Worm (Caenorhabditis elegans) whole organism, late embryonic: ENCODE data around the gene K02D10.4.

Experiments used
- C08G9.2 ChIP-seq: sonication (generic microtip); optimal IDR thresholded peaks from 2 replicates; lab custom pipeline; 2016; ENCODE audit warnings: mild to moderate bottlenecking, missing genetic modification characterization, moderate library complexity, missing compliant biosample characterization
- C38D4.7 ChIP-seq: fragments of 200-800 bp; sonication (Bioruptor generic); optimal IDR thresholded peaks from 2 replicates; lab custom pipeline; 2018; ENCODE audit warnings: mild to moderate bottlenecking, missing genetic modification characterization, moderate library complexity, missing compliant biosample characterization
- F13H6.1 ChIP-seq: sonication (generic microtip); optimal IDR thresholded peaks from 2 replicates; lab custom pipeline; 2016; ENCODE audit warnings: missing genetic modification characterization, missing compliant biosample characterization
- K09A11.1 ChIP-seq: sonication (generic microtip); optimal IDR thresholded peaks from 2 replicates; lab custom pipeline; 2017; ENCODE audit warnings: antibody characterized with exemption, mild to moderate bottlenecking, missing genetic modification characterization, missing compliant biosample characterization; ENCODE audit not compliant: insufficient read depth
- Y22D7AL.16 ChIP-seq: sonication (generic microtip); optimal IDR thresholded peaks from 2 replicates; lab custom pipeline; 2016; ENCODE audit warnings: missing genetic modification characterization, missing compliant biosample characterization
- ceh-18 ChIP-seq: sonication (generic microtip); optimal IDR thresholded peaks from 2 replicates; lab custom pipeline; 2016; ENCODE audit warnings: missing genetic modification characterization, missing compliant biosample characterization
- ceh-19 ChIP-seq: fragments of 200-800 bp; sonication (Bioruptor generic); optimal IDR thresholded peaks from 2 replicates; lab custom pipeline; 2018; ENCODE audit warnings: mild to moderate bottlenecking, missing genetic modification characterization, missing compliant biosample characterization
- ceh-24 ChIP-seq: sonication (generic microtip); optimal IDR thresholded peaks from 2 replicates; lab custom pipeline; 2016; ENCODE audit warnings: mild to moderate bottlenecking, missing genetic modification characterization, missing compliant biosample characterization
- ceh-31 ChIP-seq: sonication (generic microtip); optimal IDR thresholded peaks from 2 replicates; lab custom pipeline; 2016; ENCODE audit warnings: missing genetic modification characterization, missing compliant biosample characterization
- ceh-34 ChIP-seq: sonication (generic microtip); optimal IDR thresholded peaks from 2 replicates; lab custom pipeline; 2016; ENCODE audit warnings: mild to moderate bottlenecking, missing genetic modification characterization, missing compliant biosample characterization
- ceh-45 ChIP-seq: fragments of 200-800 bp; sonication (Bioruptor generic); IDR thresholded peaks from 2 replicates; pipeline ENCODE4 v1.3.6; 2022; ENCODE audit warnings: missing genetic modification reagents, missing genetic modification characterization, missing compliant biosample characterization
- ceh-9 ChIP-seq: sonication (generic microtip); optimal IDR thresholded peaks from 2 replicates; lab custom pipeline; 2016; ENCODE audit warnings: mild to moderate bottlenecking, missing genetic modification characterization, inconsistent platforms, missing compliant biosample characterization
- dmd-4 ChIP-seq: sonication (generic microtip); optimal IDR thresholded peaks from 2 replicates; lab custom pipeline; 2016; ENCODE audit warnings: borderline replicate concordance, missing genetic modification characterization, missing compliant biosample characterization
- dve-1 ChIP-seq: sonication (generic microtip); optimal IDR thresholded peaks from 2 replicates; lab custom pipeline; 2017; ENCODE audit warnings: antibody characterized with exemption, mild to moderate bottlenecking, missing genetic modification characterization, missing compliant biosample characterization
- elt-2 ChIP-seq: sonication (generic microtip); optimal IDR thresholded peaks from 2 replicates; lab custom pipeline; 2016; ENCODE audit warnings: missing genetic modification reagents, missing genetic modification characterization, missing compliant biosample characterization
- elt-4 ChIP-seq: sonication (generic microtip); optimal IDR thresholded peaks from 2 replicates; lab custom pipeline; 2016; ENCODE audit warnings: missing genetic modification characterization, missing compliant biosample characterization
- ets-4 ChIP-seq: sonication (generic microtip); optimal IDR thresholded peaks from 2 replicates; lab custom pipeline; 2016; ENCODE audit warnings: missing genetic modification characterization, missing compliant biosample characterization
- fax-1 ChIP-seq: sonication (generic microtip); optimal IDR thresholded peaks from 2 replicates; lab custom pipeline; 2016; ENCODE audit warnings: missing genotype, missing genetic modification characterization, missing compliant biosample characterization
- fkh-10 ChIP-seq: fragments of 150-350 bp; optimal IDR thresholded peaks from 2 replicates; lab custom pipeline; 2014; ENCODE audit warnings: missing biosample characterization, missing genetic modification reagents, missing genetic modification characterization
- fkh-6 ChIP-seq: sonication (generic microtip); optimal IDR thresholded peaks from 2 replicates; lab custom pipeline; 2016; ENCODE audit warnings: missing genetic modification characterization, missing compliant biosample characterization
- gmeb-2 ChIP-seq: sonication (generic microtip); optimal IDR thresholded peaks from 2 replicates; lab custom pipeline; 2016; ENCODE audit warnings: missing genetic modification characterization, inconsistent platforms, missing compliant biosample characterization
- hlh-13 ChIP-seq: fragments of 200-800 bp; sonication (Bioruptor generic); optimal IDR thresholded peaks from 2 replicates; lab custom pipeline; 2018; ENCODE audit warnings: mild to moderate bottlenecking, missing genetic modification characterization, missing compliant biosample characterization
- hlh-15 ChIP-seq: sonication (generic microtip); optimal IDR thresholded peaks from 2 replicates; lab custom pipeline; 2016; ENCODE audit warnings: missing genetic modification characterization, missing compliant biosample characterization
- hlh-30 ChIP-seq: sonication (generic microtip); optimal IDR thresholded peaks from 2 replicates; lab custom pipeline; 2017; ENCODE audit warnings: antibody characterized with exemption, missing genetic modification characterization, missing compliant biosample characterization; ENCODE audit not compliant: insufficient read depth
- hlh-8 ChIP-seq: sonication (generic microtip); optimal IDR thresholded peaks from 2 replicates; lab custom pipeline; 2016; ENCODE audit warnings: missing genotype, missing genetic modification characterization, missing compliant biosample characterization
- lim-6 ChIP-seq: sonication (generic microtip); optimal IDR thresholded peaks from 2 replicates; lab custom pipeline; 2016; ENCODE audit warnings: missing genetic modification characterization, missing compliant biosample characterization
- mec-3 ChIP-seq: sonication (generic microtip); optimal IDR thresholded peaks from 2 replicates; lab custom pipeline; 2016; ENCODE audit warnings: borderline replicate concordance, missing genetic modification characterization, missing compliant biosample characterization
- nfya-1 ChIP-seq: sonication (generic microtip); optimal IDR thresholded peaks from 2 replicates; lab custom pipeline; 2017; ENCODE audit warnings: missing genetic modification characterization, mild to moderate bottlenecking, missing compliant biosample characterization, antibody characterized with exemption, moderate library complexity
- nhr-11 ChIP-seq: fragments of 150-350 bp; optimal IDR thresholded peaks from 2 replicates; lab custom pipeline; 2014; ENCODE audit warnings: missing biosample characterization, missing genetic modification characterization
- nhr-232 ChIP-seq: sonication (generic microtip); optimal IDR thresholded peaks from 2 replicates; lab custom pipeline; 2016; ENCODE audit warnings: missing genetic modification characterization, missing compliant biosample characterization
- pag-3 ChIP-seq: sonication (generic microtip); optimal IDR thresholded peaks from 2 replicates; lab custom pipeline; 2016; ENCODE audit warnings: missing compliant biosample characterization, missing genetic modification characterization, borderline replicate concordance
- pat-9 ChIP-seq: fragments of 200-800 bp; sonication (Bioruptor generic); optimal IDR thresholded peaks from 2 replicates; lab custom pipeline; 2018; ENCODE audit warnings: mild to moderate bottlenecking, missing genetic modification characterization, moderate library complexity, missing compliant biosample characterization
- pax-1 ChIP-seq: fragments of 150-350 bp; optimal IDR thresholded peaks from 2 replicates; lab custom pipeline; 2014; ENCODE audit warnings: missing biosample characterization, missing genetic modification characterization
- pha-2 ChIP-seq: sonication (generic microtip); optimal IDR thresholded peaks from 2 replicates; lab custom pipeline; 2017; ENCODE audit warnings: mild to moderate bottlenecking, missing genetic modification characterization, missing compliant biosample characterization
- pha-4 ChIP-seq: fragments of 150-350 bp; optimal IDR thresholded peaks from 2 replicates; lab custom pipeline; 2018; ENCODE audit warnings: missing biosample characterization, missing genetic modification reagents, missing genetic modification characterization
- pqm-1 ChIP-seq: sonication (generic microtip); optimal IDR thresholded peaks from 2 replicates; lab custom pipeline; 2016; ENCODE audit warnings: missing genetic modification characterization, missing compliant biosample characterization
- sox-2 ChIP-seq: fragments of 200-800 bp; sonication (Bioruptor generic); IDR thresholded peaks from 2 replicates; pipeline ENCODE4 v1.3.6; 2022; ENCODE audit warnings: missing genetic modification reagents, missing genetic modification characterization, missing compliant biosample characterization
- sox-4 ChIP-seq: sonication (generic microtip); optimal IDR thresholded peaks from 2 replicates; lab custom pipeline; 2017; ENCODE audit warnings: mild to moderate bottlenecking, missing genetic modification characterization, inconsistent platforms, missing compliant biosample characterization
- tbx-2 ChIP-seq: sonication (generic microtip); optimal IDR thresholded peaks from 2 replicates; lab custom pipeline; 2016; ENCODE audit warnings: missing genetic modification characterization, missing compliant biosample characterization
- tbx-7 ChIP-seq: sonication (generic microtip); optimal IDR thresholded peaks from 2 replicates; lab custom pipeline; 2016; ENCODE audit warnings: missing genotype, missing genetic modification characterization, missing compliant biosample characterization
- unc-42 ChIP-seq: sonication (generic microtip); optimal IDR thresholded peaks from 2 replicates; lab custom pipeline; 2016; ENCODE audit warnings: missing genotype, missing genetic modification characterization, missing compliant biosample characterization
- unc-55 ChIP-seq: sonication (generic microtip); optimal IDR thresholded peaks from 2 replicates; lab custom pipeline; 2017; ENCODE audit warnings: missing biosample characterization, missing genetic modification reagents, missing genetic modification characterization
- ztf-16 ChIP-seq: sonication (generic microtip); optimal IDR thresholded peaks from 2 replicates; lab custom pipeline; 2017; ENCODE audit warnings: missing genetic modification characterization, missing compliant biosample characterization

Gene K02D10.4

ce11 chrIII:8799964-8800795, 20.4 kb upstream of the K02D10.4 start, which contains the start of gene F54F2.6 (continued):
- TF ChIP-seq fkh-10 (GFP tag; lab: Kevin White, UChicago) (no peak), pag-3 (no peak), nfya-1 (peak; percentile 96), pax-1 (tag; lab: Kevin White, UChicago) (no peak), hlh-13 (no peak), sox-4 (tag; lab: Kevin White, UChicago) (no peak), dve-1 (tag; lab: Kevin White, UChicago) (no peak), nhr-232 (tag; lab: Kevin White, UChicago) (no peak), lim-6 (tag; lab: Kevin White, UChicago) (no peak), pqm-1 (peak; percentile 53), ceh-34 (tag; lab: Kevin White, UChicago) (peak; percentile 88), C38D4.7 (GFP tag; lab: Kevin White, UChicago) (no peak), pat-9 (tag; lab: Kevin White, UChicago) (no peak), ceh-31 (tag; lab: Kevin White, UChicago) (peak; percentile 91), fkh-6 (no peak), K09A11.1 (peak; percentile 47), elt-4 (tag; lab: Kevin White, UChicago) (no peak), unc-55 (GFP tag; lab: Kevin White, UChicago) (peak; percentile 91), pha-4 (tag; lab: Kevin White, UChicago) (no peak), hlh-15 (tag; lab: Kevin White, UChicago) (no peak), ceh-9 (tag; lab: Kevin White, UChicago) (no peak), hlh-30 (tag; lab: Kevin White, UChicago) (peak; percentile 88), tbx-7 (no peak), F13H6.1 (tag; lab: Kevin White, UChicago) (peak; percentile 45), gmeb-2 (tag; lab: Kevin White, UChicago) (no peak), pha-2 (tag; lab: Kevin White, UChicago) (peak; percentile 76), ztf-16 (peak; percentile 41)

- TF ChIP-seq hlh-30 (tag; lab: Kevin White, UChicago): peak; percentile 19
- peak; percentile 20 for TF ChIP-seq unc-42 (tag; lab: Kevin White, UChicago)
- TF ChIP-seq unc-55 (GFP tag; lab: Kevin White, UChicago): peak; percentile 60
- peak; percentile 65 for TF ChIP-seq elt-2 (tag; lab: Kevin White, UChicago)
- TF ChIP-seq tbx-2 (tag; lab: Kevin White, UChicago): peak; percentile 23
- no peak for TF ChIP-seq tbx-7
- peak; percentile 66 for TF ChIP-seq nfya-1
- peak; percentile 33 for TF ChIP-seq ceh-18 (tag; lab: Kevin White, UChicago)
- no peak for TF ChIP-seq K09A11.1
- no peak for TF ChIP-seq sox-2 (GFP tag; lab: Robert Waterston, UW)
- peak; percentile 50 for TF ChIP-seq ceh-31 (tag; lab: Kevin White, UChicago)
These were observed 17.5 kb upstream of the K02D10.4 start for ce11 chrIII:8797211-8797733.

DNA sequence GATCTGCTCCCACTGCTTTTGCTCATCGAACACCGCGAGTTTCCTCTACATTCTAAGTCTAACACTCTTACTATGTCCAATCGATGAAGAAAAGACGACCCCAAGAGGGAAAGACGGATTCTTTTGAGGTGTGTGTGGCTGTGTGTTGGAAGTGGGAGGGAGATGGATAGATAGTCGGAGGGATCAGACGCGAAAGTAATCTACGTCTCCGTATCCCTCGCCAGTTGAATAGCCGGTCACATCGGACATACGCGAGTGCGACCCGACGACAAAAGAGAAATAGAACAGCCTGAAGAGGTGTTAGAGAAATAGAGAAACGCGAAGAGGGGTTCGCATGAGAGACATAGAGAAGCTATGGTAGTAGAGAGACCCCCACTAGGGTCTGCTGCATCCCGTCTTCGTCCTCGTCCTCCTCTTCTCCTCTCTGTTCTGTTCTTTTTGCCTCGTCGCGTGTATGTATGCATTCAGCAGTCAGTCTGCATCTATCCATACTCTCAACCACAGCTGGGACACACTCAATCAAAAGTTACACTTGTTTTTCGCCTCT, 15.9 kb upstream of the K02D10.4 start:
- TF ChIP-seq nhr-11 (tag; lab: Kevin White, UChicago): no peak
- TF ChIP-seq unc-55 (GFP tag; lab: Kevin White, UChicago): peak; percentile 91
- TF ChIP-seq ceh-9 (tag; lab: Kevin White, UChicago): no peak
- no peak for TF ChIP-seq gmeb-2 (tag; lab: Kevin White, UChicago)
- TF ChIP-seq lim-6 (tag; lab: Kevin White, UChicago): peak; percentile 3
- TF ChIP-seq ceh-45: no peak
- no peak for TF ChIP-seq ceh-24 (tag; lab: Kevin White, UChicago)
- peak; percentile 83 for TF ChIP-seq F13H6.1 (tag; lab: Kevin White, UChicago)
- TF ChIP-seq nfya-1: peak; percentile 96
- peak; percentile 90 for TF ChIP-seq ceh-18 (tag; lab: Kevin White, UChicago)
- TF ChIP-seq ets-4 (tag; lab: Kevin White, UChicago): peak; percentile 25
- no peak for TF ChIP-seq nhr-232 (tag; lab: Kevin White, UChicago)
- TF ChIP-seq ztf-16: no peak
- TF ChIP-seq K09A11.1: peak; percentile 33
- peak; percentile 55 for TF ChIP-seq hlh-8 (tag; lab: Kevin White, UChicago)
- peak; percentile 6 for TF ChIP-seq dmd-4 (tag; lab: Kevin White, UChicago)
- peak; percentile 60 for TF ChIP-seq C08G9.2 (tag; lab: Kevin White, UChicago)
- no peak for TF ChIP-seq pag-3
- no peak for TF ChIP-seq ceh-19
- TF ChIP-seq sox-4 (tag; lab: Kevin White, UChicago): no peak
- TF ChIP-seq Y22D7AL.16: no peak
- no peak for TF ChIP-seq mec-3
- no peak for TF ChIP-seq hlh-15 (tag; lab: Kevin White, UChicago)
- no peak for TF ChIP-seq fax-1 (tag; lab: Kevin White, UChicago)
- TF ChIP-seq pha-2 (tag; lab: Kevin White, UChicago): no peak
